Fruit fly (Drosophila melanogaster) whole organism, prepupa: ENCODE data around the gene IP3K2.
A peak's percentile ranks its signal among the peaks of the same experiment; 100 is the strongest.

ENCODE experiments used
- CG10669 ChIP-seq: fragments of 200-800 bp; sonication (Bioruptor generic); optimal IDR thresholded peaks from 3 replicates; lab custom pipeline; 2018; ENCODE audit warnings: missing biosample characterization, mild to moderate bottlenecking, missing genetic modification characterization, moderate library complexity
- CG11762 ChIP-seq: fragments of 200-800 bp; sonication (Bioruptor generic); optimal IDR thresholded peaks from 3 replicates; lab custom pipeline; 2016; ENCODE audit warnings: missing biosample characterization, missing genetic modification characterization; ENCODE audit not compliant: insufficient read depth
- CG15336 ChIP-seq: fragments of 200-800 bp; sonication (Bioruptor generic); IDR thresholded peaks from 2 replicates; pipeline ENCODE4 v1.3.6; 2022; ENCODE audit warnings: missing biosample characterization, missing genetic modification characterization
- CG3032 ChIP-seq: fragments of 200-800 bp; optimal IDR thresholded peaks from 2 replicates; lab custom pipeline; 2019; ENCODE audit warnings: missing biosample characterization, mild to moderate bottlenecking, missing genetic modification characterization, moderate library complexity
- CG3919 ChIP-seq: fragments of 200-800 bp; sonication (Bioruptor generic); optimal IDR thresholded peaks from 3 replicates; lab custom pipeline; 2016; ENCODE audit warnings: missing biosample characterization, missing genetic modification characterization
- CG6792 ChIP-seq: fragments of 200-800 bp; sonication (Bioruptor generic); optimal IDR thresholded peaks from 3 replicates; lab custom pipeline; 2016; ENCODE audit warnings: missing biosample characterization, missing genetic modification characterization
- CG6854 ChIP-seq: fragments of 200-800 bp; sonication (Bioruptor generic); optimal IDR thresholded peaks from 2 replicates; lab custom pipeline; 2017; ENCODE audit warnings: missing biosample characterization, mild to moderate bottlenecking, missing genetic modification characterization
- dac ChIP-seq: fragments of 200-800 bp; sonication (Bioruptor generic); optimal IDR thresholded peaks from 2 replicates; lab custom pipeline; 2017; ENCODE audit warnings: missing biosample characterization, mild to moderate bottlenecking, missing genetic modification characterization
- fkh ChIP-seq: fragments of 200-800 bp; sonication (Bioruptor generic); optimal IDR thresholded peaks from 3 replicates; lab custom pipeline; 2017; ENCODE audit warnings: missing biosample characterization, mild to moderate bottlenecking, missing genetic modification characterization, moderate library complexity
- lz ChIP-seq: fragments of 200-800 bp; sonication (Bioruptor generic); optimal IDR thresholded peaks from 3 replicates; lab custom pipeline; 2016; ENCODE audit warnings: missing biosample characterization, missing genetic modification characterization

dm6 chrX:13376520-13376919 is 73.1 kb downstream of the IP3K2 start:
- peak; percentile 46 for TF ChIP-seq CG3032
- TF ChIP-seq CG15336 (GFP tag; lab: Robert Waterston, UW): peak; percentile 52
- TF ChIP-seq CG3919 (GFP tag; lab: Kevin White, UChicago): peak; percentile 53
- TF ChIP-seq dac: peak; percentile 14
- TF ChIP-seq fkh (GFP tag; lab: Kevin White, UChicago): no peak
- TF ChIP-seq CG10669: peak; percentile 61
- TF ChIP-seq lz (GFP tag; lab: Kevin White, UChicago): peak; percentile 13
- TF ChIP-seq CG6792: peak; percentile 36
- peak; percentile 15 for TF ChIP-seq CG11762 (GFP tag; lab: Kevin White, UChicago)
- TF ChIP-seq CG6854 (GFP tag; lab: Kevin White, UChicago): no peak
